Worm (Caenorhabditis elegans) whole organism, L1 larva: ENCODE measurements around the gene peb-1.
A peak's percentile ranks its signal among the peaks of the same experiment; 100 is the strongest.

ENCODE experiments used
- C16A3.4 ChIP-seq: fragments of 150-350 bp; optimal IDR thresholded peaks from 2 replicates; lab custom pipeline; 2014; ENCODE audit warnings: missing biosample characterization, missing genetic modification characterization
- alr-1 ChIP-seq: fragments of 200-800 bp; sonication (Bioruptor generic); optimal IDR thresholded peaks from 2 replicates; lab custom pipeline; 2018; ENCODE audit warnings: borderline replicate concordance, mild to moderate bottlenecking, missing genetic modification characterization, missing compliant biosample characterization
- blmp-1 ChIP-seq: fragments of 150-350 bp; optimal IDR thresholded peaks from 2 replicates; lab custom pipeline; 2014; ENCODE audit warnings: missing biosample characterization, missing genetic modification characterization
- ceh-82 ChIP-seq, 3 experiments: fragments of 150-350 bp in 1 of 3; sonication (generic microtip) in 2 of 3; optimal IDR thresholded peaks; 2 replicates each; lab custom pipeline; 2014 to 2017; ENCODE audit warnings: missing biosample characterization in 3 of 3, missing genetic modification characterization in 3 of 3
- ceh-88 ChIP-seq: fragments of 200-800 bp; sonication (Bioruptor generic); IDR thresholded peaks from 2 replicates; pipeline ENCODE4 v1.3.6; 2022; ENCODE audit warnings: missing genetic modification characterization, missing compliant biosample characterization
- ceh-90 ChIP-seq: sonication (generic microtip); optimal IDR thresholded peaks from 2 replicates; lab custom pipeline; 2016; ENCODE audit warnings: missing genetic modification characterization, missing compliant biosample characterization
- dpl-1 ChIP-seq, 3 experiments: fragments of 150-350 bp in 2 of 3; sonication (generic microtip) in 1 of 3; optimal IDR thresholded peaks; 2 replicates each; lab custom pipeline; 2014 to 2017; ENCODE audit warnings: missing biosample characterization in 3 of 3, missing genetic modification characterization in 3 of 3, missing genetic modification reagents in 3 of 3
- efl-1 ChIP-seq, 4 experiments: fragments of 150-350 bp; optimal IDR thresholded peaks in 3 of 4; peaks in 1 of 4; 1 replicate in 1 of 4; 2 replicates in 3 of 4; lab custom pipeline; 2014; ENCODE audit warnings: missing biosample characterization in 2 of 4, missing genetic modification characterization in 2 of 4, missing genetic modification reagents in 2 of 4
- egl-27 ChIP-seq, 2 experiments: fragments of 150-350 bp in 1 of 2; sonication (generic microtip); optimal IDR thresholded peaks; 3 replicates each; lab custom pipeline; 2017 to 2018; ENCODE audit warnings: missing biosample characterization in 2 of 2, missing genetic modification characterization in 2 of 2, missing genetic modification reagents in 2 of 2
- elt-2 ChIP-seq: sonication (generic microtip); optimal IDR thresholded peaks from 2 replicates; lab custom pipeline; 2016; ENCODE audit warnings: missing genetic modification characterization, mild to moderate bottlenecking, inconsistent platforms, missing compliant biosample characterization, missing genetic modification reagents
- elt-3 ChIP-seq, 6 experiments: fragments of 150-350 bp in 1 of 6; sonication (generic microtip); optimal IDR thresholded peaks; 2 replicates each; lab custom pipeline; 2017 to 2018; ENCODE audit warnings: missing biosample characterization in 6 of 6, missing genetic modification characterization in 6 of 6, inconsistent platforms in 1 of 6
- grh-1 ChIP-seq: fragments of 200-800 bp; sonication (Bioruptor generic); IDR thresholded peaks from 2 replicates; pipeline ENCODE4 v1.3.6; 2022; ENCODE audit warnings: missing genetic modification reagents, missing genetic modification characterization, missing compliant biosample characterization
- lin-13 ChIP-seq: fragments of 150-350 bp; optimal IDR thresholded peaks from 2 replicates; lab custom pipeline; 2014; ENCODE audit warnings: missing biosample characterization, missing genetic modification reagents, missing genetic modification characterization
- lin-14 ChIP-seq: fragments of 200-800 bp; sonication (Bioruptor generic); optimal IDR thresholded peaks from 2 replicates; lab custom pipeline; 2018; ENCODE audit warnings: mild to moderate bottlenecking, missing genetic modification characterization, moderate library complexity, missing compliant biosample characterization
- lin-35 ChIP-seq, 2 experiments: fragments of 150-350 bp; optimal IDR thresholded peaks; 2 replicates each; lab custom pipeline; 2014; ENCODE audit warnings: missing biosample characterization in 2 of 2, missing genetic modification characterization in 2 of 2, missing genetic modification reagents in 2 of 2
- lsy-2 ChIP-seq, 2 experiments: fragments of 150-350 bp; optimal IDR thresholded peaks; 2 replicates each; lab custom pipeline; 2014; ENCODE audit warnings: missing biosample characterization in 2 of 2, missing genetic modification characterization in 2 of 2
- mab-9 ChIP-seq: fragments of 200-800 bp; sonication (Bioruptor generic); IDR thresholded peaks from 2 replicates; pipeline ENCODE4 v1.3.6; 2022; ENCODE audit warnings: missing genetic modification reagents, missing genetic modification characterization, missing compliant biosample characterization
- mdl-1 ChIP-seq, 2 experiments: fragments of 150-350 bp; optimal IDR thresholded peaks; 2 replicates each; lab custom pipeline; 2014 to 2017; ENCODE audit warnings: missing biosample characterization in 2 of 2, missing genetic modification characterization in 2 of 2, inconsistent platforms in 1 of 2
- mep-1 ChIP-seq: fragments of 150-350 bp; optimal IDR thresholded peaks from 2 replicates; lab custom pipeline; 2014; ENCODE audit warnings: missing biosample characterization, missing genetic modification characterization
- nhr-19 ChIP-seq: fragments of 200-800 bp; sonication (Bioruptor generic); conservative IDR thresholded peaks from 2 replicates; pipeline ENCODE4 v1.3.6; 2022; ENCODE audit warnings: missing genetic modification characterization, missing compliant biosample characterization
- nhr-20 ChIP-seq: sonication (generic microtip); optimal IDR thresholded peaks from 2 replicates; lab custom pipeline; 2016; ENCODE audit warnings: mild to moderate bottlenecking, missing genetic modification characterization, missing compliant biosample characterization
- nhr-47 ChIP-seq: sonication (generic microtip); optimal IDR thresholded peaks from 2 replicates; lab custom pipeline; 2016; ENCODE audit warnings: mild to moderate bottlenecking, missing genetic modification characterization, moderate library complexity, missing compliant biosample characterization
- nhr-71 ChIP-seq: sonication (generic microtip); optimal IDR thresholded peaks from 2 replicates; lab custom pipeline; 2016; ENCODE audit warnings: mild to moderate bottlenecking, missing genetic modification characterization, moderate library complexity, missing compliant biosample characterization
- nhr-76 ChIP-seq: sonication (generic microtip); optimal IDR thresholded peaks from 2 replicates; lab custom pipeline; 2017; ENCODE audit warnings: missing biosample characterization, missing genetic modification characterization
- nhr-85 ChIP-seq: sonication (generic microtip); peaks from one replicate; lab custom pipeline; 2016; ENCODE audit warnings: missing genetic modification characterization, inconsistent platforms, missing compliant biosample characterization
- nhr-90 ChIP-seq: sonication (generic microtip); optimal IDR thresholded peaks from 2 replicates; lab custom pipeline; 2016; ENCODE audit warnings: mild to moderate bottlenecking, missing genetic modification characterization, missing compliant biosample characterization; ENCODE audit not compliant: poor library complexity
- pag-3 ChIP-seq: sonication (generic microtip); optimal IDR thresholded peaks from 2 replicates; lab custom pipeline; 2017; ENCODE audit warnings: missing genetic modification characterization, mild to moderate bottlenecking, missing compliant biosample characterization, antibody characterized with exemption, borderline replicate concordance; ENCODE audit not compliant: insufficient read depth
- rnt-1 ChIP-seq: sonication (generic microtip); optimal IDR thresholded peaks from 2 replicates; lab custom pipeline; 2016; ENCODE audit warnings: mild to moderate bottlenecking, missing genetic modification characterization, moderate library complexity, missing compliant biosample characterization
- skn-1 ChIP-seq: fragments of 150-350 bp; optimal IDR thresholded peaks from 2 replicates; lab custom pipeline; 2014; ENCODE audit warnings: missing biosample characterization, missing genetic modification characterization
- snu-23 ChIP-seq: sonication (generic microtip); optimal IDR thresholded peaks from 2 replicates; lab custom pipeline; 2016; ENCODE audit warnings: missing genetic modification characterization, missing compliant biosample characterization
- sox-4 ChIP-seq: sonication (generic microtip); optimal IDR thresholded peaks from 2 replicates; lab custom pipeline; 2016; ENCODE audit warnings: missing genetic modification characterization, missing compliant biosample characterization
- sptf-1 ChIP-seq: fragments of 150-350 bp; optimal IDR thresholded peaks from 2 replicates; lab custom pipeline; 2014; ENCODE audit warnings: missing biosample characterization, missing genetic modification characterization
- sup-37 ChIP-seq: fragments of 200-800 bp; sonication (Bioruptor generic); optimal IDR thresholded peaks from 2 replicates; lab custom pipeline; 2018; ENCODE audit warnings: mild to moderate bottlenecking, missing genetic modification characterization, missing compliant biosample characterization
- tbx-2 ChIP-seq: sonication (generic microtip); optimal IDR thresholded peaks from 2 replicates; lab custom pipeline; 2016; ENCODE audit warnings: missing genetic modification characterization, missing compliant biosample characterization
- unc-130 ChIP-seq: fragments of 150-350 bp; optimal IDR thresholded peaks from 2 replicates; lab custom pipeline; 2017; ENCODE audit warnings: missing biosample characterization, missing genetic modification characterization, inconsistent platforms
- vab-15 ChIP-seq: sonication (generic microtip); optimal IDR thresholded peaks from 2 replicates; lab custom pipeline; 2017; ENCODE audit warnings: missing genotype, mild to moderate bottlenecking, missing genetic modification characterization, missing compliant biosample characterization
- zip-4 ChIP-seq: fragments of 200-800 bp; sonication (Bioruptor generic); optimal IDR thresholded peaks from 2 replicates; lab custom pipeline; 2018; ENCODE audit warnings: mild to moderate bottlenecking, missing genetic modification characterization, moderate library complexity, missing compliant biosample characterization

peb-1 gene

ce11 chrX:2212712-2213111 lies 1.9 kb downstream of the peb-1 start:
- TF ChIP-seq skn-1 (tag; lab: Kevin White, UChicago) (no peak), mab-9 (GFP tag; lab: Robert Waterston, UW) (no peak), blmp-1 (tag; lab: Kevin White, UChicago) (peak; percentile 94), nhr-76 (tag; lab: Kevin White, UChicago) (no peak)

- peak; percentile 91 for TF ChIP-seq blmp-1 (tag; lab: Kevin White, UChicago)
- no peak for TF ChIP-seq efl-1 (optimal IDR thresholded peaks at IDR 0.05; lab: Kevin White, UChicago)
- TF ChIP-seq efl-1 (GFP tag; optimal IDR thresholded peaks at IDR 0.05 in 1 of 2; lab: Kevin White, UChicago): peak in 1 of 2 experiments; percentile 79
- peak; percentile 23 for TF ChIP-seq elt-2
- no peak for TF ChIP-seq ceh-88
- TF ChIP-seq ceh-82 (tag; optimal IDR thresholded peaks at IDR 0.05; lab: Kevin White, UChicago): no peak
Observed at ce11 chrX:2213400-2214362, 2.8 kb downstream of the peb-1 start.

DNA sequence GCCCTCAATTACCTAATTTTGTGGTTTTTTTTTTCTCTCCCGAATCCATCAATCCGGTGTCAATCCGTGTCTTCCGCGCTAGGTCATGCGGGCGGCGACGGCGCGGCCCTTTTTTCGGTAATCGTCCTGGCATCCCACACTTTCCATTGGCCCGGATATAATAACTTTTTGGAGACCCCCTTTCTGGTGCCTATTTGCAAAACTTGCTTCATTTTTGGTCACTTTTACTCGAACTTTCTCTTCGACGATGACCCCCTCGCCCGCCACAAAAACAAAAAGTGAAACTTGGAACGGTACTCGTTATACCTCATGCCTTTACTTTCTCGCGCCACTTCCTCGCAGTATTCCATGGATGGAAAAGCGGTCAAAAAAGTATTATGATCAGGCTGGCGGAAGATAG lies 3.6 kb downstream of the peb-1 start:
- TF ChIP-seq sox-4: no peak
- peak; percentile 91 for TF ChIP-seq blmp-1 (tag; lab: Kevin White, UChicago)

DNA sequence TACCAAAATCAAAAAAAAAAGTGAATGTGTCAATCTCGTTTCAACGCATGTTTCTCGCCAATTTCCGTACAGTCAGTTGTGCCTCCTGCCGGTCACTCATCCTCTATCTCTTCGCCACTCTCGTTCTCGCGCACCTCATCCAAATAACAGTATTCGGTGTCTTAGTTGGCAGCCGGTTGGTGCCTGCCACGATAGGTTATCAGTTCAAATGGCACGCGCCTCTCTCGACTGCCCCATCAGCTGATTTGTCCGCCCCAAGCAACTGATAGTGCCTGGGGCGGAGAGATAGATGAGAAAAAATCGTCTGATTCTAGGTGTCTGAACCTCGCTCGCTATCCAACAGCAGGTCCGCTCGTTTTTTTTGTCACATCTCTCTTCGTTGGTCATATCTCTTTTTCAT lies 4.3 kb downstream of the peb-1 start:
- TF ChIP-seq nhr-90 (tag; lab: Kevin White, UChicago): peak; percentile 67
- TF ChIP-seq mdl-1 (tag; optimal IDR thresholded peaks at IDR 0.05; lab: Kevin White, UChicago): peak in 1 of 2 experiments; percentile 83
- peak; percentile 100 for TF ChIP-seq pag-3 (tag; lab: Kevin White, UChicago)
- no peak for TF ChIP-seq ceh-88
- peak; percentile 68 for TF ChIP-seq snu-23 (GFP tag; lab: Kevin White, UChicago)
- TF ChIP-seq tbx-2: peak; percentile 53
- TF ChIP-seq nhr-20 (tag; lab: Kevin White, UChicago): peak; percentile 71
- peak; percentile 1 for TF ChIP-seq mep-1 (tag; lab: Kevin White, UChicago)
- peak in 1 of 2 experiments; percentile 60 for TF ChIP-seq lsy-2 (tag; optimal IDR thresholded peaks at IDR 0.05; lab: Kevin White, UChicago)
- TF ChIP-seq alr-1 (tag; lab: Kevin White, UChicago): no peak
- TF ChIP-seq nhr-85 (tag; lab: Kevin White, UChicago): peak; percentile 93
- peak in 1 of 2 experiments; percentile 58 for TF ChIP-seq egl-27 (tag; optimal IDR thresholded peaks at IDR 0.05; lab: Kevin White, UChicago)
- no peak for TF ChIP-seq sptf-1 (tag; lab: Kevin White, UChicago)
- 0 out of 2 replicates have a peak, but pooled peaks have one; percentile 43 for TF ChIP-seq grh-1 (GFP tag; lab: Robert Waterston, UW)
- TF ChIP-seq vab-15: no peak
- peak; percentile 76 for TF ChIP-seq nhr-71 (tag; lab: Kevin White, UChicago)
- TF ChIP-seq dpl-1 (GFP tag; optimal IDR thresholded peaks at IDR 0.05; lab: Kevin White, UChicago): peak in 1 of 3 experiments; percentile 11
- peak in 1 of 2 experiments; percentile 72 for TF ChIP-seq lin-35 (GFP tag; optimal IDR thresholded peaks at IDR 0.05; lab: Kevin White, UChicago)
- no peak for TF ChIP-seq ceh-90 (tag; lab: Kevin White, UChicago)
- TF ChIP-seq lin-13 (GFP tag; lab: Kevin White, UChicago): peak; percentile 17
- TF ChIP-seq zip-4 (GFP tag; lab: Kevin White, UChicago): no peak
- TF ChIP-seq sup-37 (GFP tag; lab: Kevin White, UChicago): no peak
- TF ChIP-seq elt-2: peak; percentile 54
- peak; percentile 19 for TF ChIP-seq C16A3.4
- peak; percentile 89 for TF ChIP-seq lin-14 (GFP tag; lab: Kevin White, UChicago)
- no peak; the same call in 1 of the 2 replicates for TF ChIP-seq nhr-19 (GFP tag; lab: Robert Waterston, UW)
- peak; percentile 48 for TF ChIP-seq blmp-1 (tag; lab: Kevin White, UChicago)
- TF ChIP-seq unc-130 (tag; lab: Kevin White, UChicago): peak; percentile 55
- peak; percentile 68 for TF ChIP-seq skn-1 (tag; lab: Kevin White, UChicago)
- peak; percentile 48 for TF ChIP-seq rnt-1 (tag; lab: Kevin White, UChicago)
- TF ChIP-seq elt-3 (tag; optimal IDR thresholded peaks at IDR 0.05; lab: Kevin White, UChicago): peak; percentile 69 to 78 (median 74)
- peak; percentile 48 for TF ChIP-seq nhr-47 (tag; lab: Kevin White, UChicago)
